Fruit fly (Drosophila melanogaster) whole organism, embryonic: ENCODE results near the gene CG18081.

Source experiments
- Atf3 ChIP-seq: fragments of 200-800 bp; sonication (Bioruptor generic); optimal IDR thresholded peaks from 3 replicates; lab custom pipeline; 2016; ENCODE audit warnings: missing biosample characterization, missing genetic modification characterization
- CG10979 ChIP-seq: fragments of 200-800 bp; sonication (Bioruptor generic); optimal IDR thresholded peaks from 2 replicates; lab custom pipeline; 2018; ENCODE audit warnings: missing biosample characterization, mild to moderate bottlenecking, missing genetic modification characterization, moderate library complexity
- CG12299 ChIP-seq: fragments of 200-800 bp; sonication (Bioruptor generic); optimal IDR thresholded peaks from 2 replicates; lab custom pipeline; 2018; ENCODE audit warnings: missing biosample characterization, mild to moderate bottlenecking, missing genetic modification characterization
- CG15601 ChIP-seq: fragments of 200-800 bp; sonication (Bioruptor generic); optimal IDR thresholded peaks from 3 replicates; lab custom pipeline; 2019; ENCODE audit warnings: missing biosample characterization, mild to moderate bottlenecking, missing genetic modification characterization, moderate library complexity
- CG1603 ChIP-seq: fragments of 200-800 bp; sonication (Bioruptor generic); optimal IDR thresholded peaks from 2 replicates; lab custom pipeline; 2019; ENCODE audit warnings: missing biosample characterization, mild to moderate bottlenecking, missing genetic modification characterization, moderate library complexity
- CG17829 ChIP-seq: fragments of 200-800 bp; optimal IDR thresholded peaks from 2 replicates; lab custom pipeline; 2019; ENCODE audit warnings: missing biosample characterization, mild to moderate bottlenecking, missing genetic modification characterization, moderate library complexity
- CG1792 ChIP-seq: fragments of 200-800 bp; sonication (Bioruptor generic); optimal IDR thresholded peaks from 2 replicates; lab custom pipeline; 2016; ENCODE audit warnings: missing biosample characterization, missing genetic modification characterization
- CG18619 ChIP-seq: fragments of 200-800 bp; sonication (Bioruptor generic); optimal IDR thresholded peaks from 3 replicates; lab custom pipeline; 2017; ENCODE audit warnings: missing biosample characterization, mild to moderate bottlenecking, missing genetic modification characterization
- CG2202 ChIP-seq: fragments of 200-800 bp; sonication (Bioruptor generic); optimal IDR thresholded peaks from 2 replicates; lab custom pipeline; 2018; ENCODE audit warnings: missing biosample characterization, mild to moderate bottlenecking, missing genetic modification characterization
- CG31224 ChIP-seq: fragments of 200-800 bp; sonication (Bioruptor generic); IDR thresholded peaks from 2 replicates; pipeline ENCODE4 v1.3.6; 2022; ENCODE audit warnings: missing biosample characterization, missing genetic modification characterization
- CG33213 ChIP-seq: fragments of 200-800 bp; sonication (Bioruptor generic); optimal IDR thresholded peaks from 3 replicates; lab custom pipeline; 2016; ENCODE audit warnings: missing biosample characterization, missing genetic modification characterization
- CG43689 ChIP-seq: fragments of 200-800 bp; sonication (Bioruptor generic); IDR thresholded peaks from 2 replicates; pipeline ENCODE4 v1.3.6; 2022; ENCODE audit warnings: missing biosample characterization, missing genetic modification characterization
- CG4854 ChIP-seq: fragments of 200-800 bp; sonication (Bioruptor generic); optimal IDR thresholded peaks from 2 replicates; lab custom pipeline; 2016; ENCODE audit warnings: missing biosample characterization, missing genetic modification characterization, inconsistent platforms
- CG6791 ChIP-seq: fragments of 200-800 bp; sonication (Bioruptor generic); IDR thresholded peaks from 3 replicates; pipeline ENCODE4 v1.3.6; 2022; ENCODE audit warnings: missing biosample characterization, missing genetic modification characterization; ENCODE audit not compliant: partially characterized antibody
- CG7745 ChIP-seq: fragments of 200-800 bp; sonication (Bioruptor generic); optimal IDR thresholded peaks from 2 replicates; lab custom pipeline; 2018; ENCODE audit warnings: missing biosample characterization, mild to moderate bottlenecking, missing genetic modification characterization, moderate library complexity
- CG8281 ChIP-seq: fragments of 200-800 bp; sonication (Bioruptor generic); optimal IDR thresholded peaks from 2 replicates; lab custom pipeline; 2018; ENCODE audit warnings: missing biosample characterization, mild to moderate bottlenecking, missing genetic modification characterization, moderate library complexity
- CG8924 ChIP-seq: fragments of 200-800 bp; optimal IDR thresholded peaks from 3 replicates; lab custom pipeline; 2019; ENCODE audit warnings: missing biosample characterization, mild to moderate bottlenecking, missing genetic modification characterization, moderate library complexity
- CG9215 ChIP-seq: fragments of 200-800 bp; sonication (Bioruptor generic); IDR thresholded peaks from 2 replicates; pipeline ENCODE4 v1.3.6; 2022; ENCODE audit warnings: missing biosample characterization, missing genetic modification characterization
- CG9437 ChIP-seq: fragments of 200-800 bp; sonication (Bioruptor generic); optimal IDR thresholded peaks from 2 replicates; lab custom pipeline; 2018; ENCODE audit warnings: missing biosample characterization, mild to moderate bottlenecking, missing genetic modification characterization
- CG9797 ChIP-seq: fragments of 200-800 bp; sonication (Bioruptor generic); optimal IDR thresholded peaks from 3 replicates; lab custom pipeline; 2018; ENCODE audit warnings: missing biosample characterization, mild to moderate bottlenecking, missing genetic modification characterization
- Dad ChIP-seq: fragments of 200-800 bp; sonication (Bioruptor generic); optimal IDR thresholded peaks from 3 replicates; lab custom pipeline; 2016; ENCODE audit warnings: missing biosample characterization, missing genetic modification characterization
- Dek ChIP-seq: fragments of 200-800 bp; sonication (Bioruptor generic); optimal IDR thresholded peaks from 3 replicates; lab custom pipeline; 2019; ENCODE audit warnings: missing biosample characterization, mild to moderate bottlenecking, missing genetic modification characterization, moderate library complexity
- Dip3 ChIP-seq: fragments of 200-800 bp; sonication (Bioruptor generic); optimal IDR thresholded peaks from 3 replicates; lab custom pipeline; 2016; ENCODE audit warnings: missing biosample characterization, missing genetic modification characterization
- Doc2 ChIP-seq: fragments of 200-800 bp; sonication (Bioruptor generic); IDR thresholded peaks from 2 replicates; pipeline ENCODE4 v1.3.6; 2022; ENCODE audit warnings: missing biosample characterization, missing genetic modification characterization
- Fer1 ChIP-seq: fragments of 200-800 bp; sonication (Bioruptor generic); optimal IDR thresholded peaks from 2 replicates; lab custom pipeline; 2017; ENCODE audit warnings: missing biosample characterization, mild to moderate bottlenecking, missing genetic modification characterization
- HLH4C ChIP-seq: fragments of 200-800 bp; sonication (Bioruptor generic); IDR thresholded peaks from 3 replicates; pipeline ENCODE4 v1.3.6; 2022; ENCODE audit warnings: missing biosample characterization, missing genetic modification characterization; ENCODE audit not compliant: partially characterized antibody
- HmgD ChIP-seq: fragments of 200-800 bp; sonication (Bioruptor generic); optimal IDR thresholded peaks from 3 replicates; lab custom pipeline; 2016; ENCODE audit warnings: missing biosample characterization, missing genetic modification characterization
- Hr51 ChIP-seq, 2 experiments: fragments of 200-800 bp; sonication (Bioruptor generic); optimal IDR thresholded peaks; 2 replicates in 1 of 2; 3 replicates in 1 of 2; lab custom pipeline; 2016 to 2018; ENCODE audit warnings: missing biosample characterization in 2 of 2, missing genetic modification characterization in 2 of 2, mild to moderate bottlenecking in 1 of 2, moderate library complexity in 1 of 2
- Nf-YC ChIP-seq: fragments of 200-800 bp; optimal IDR thresholded peaks from 3 replicates; lab custom pipeline; 2019; ENCODE audit warnings: missing biosample characterization, mild to moderate bottlenecking, missing genetic modification characterization, moderate library complexity
- NfI ChIP-seq: fragments of 200-800 bp; sonication (Bioruptor generic); optimal IDR thresholded peaks from 3 replicates; lab custom pipeline; 2018; ENCODE audit warnings: missing biosample characterization, mild to moderate bottlenecking, missing genetic modification characterization, moderate library complexity
- Oaz ChIP-seq: fragments of 200-800 bp; sonication (Bioruptor generic); IDR thresholded peaks from 2 replicates; pipeline ENCODE4 v1.3.6; 2022; ENCODE audit warnings: missing biosample characterization, missing genetic modification characterization
- Side ChIP-seq: fragments of 200-800 bp; sonication (Bioruptor generic); optimal IDR thresholded peaks from 2 replicates; lab custom pipeline; 2016; ENCODE audit warnings: missing biosample characterization, missing genetic modification characterization
- Sry-β ChIP-seq: fragments of 200-800 bp; sonication (Bioruptor generic); optimal IDR thresholded peaks from 2 replicates; lab custom pipeline; 2018; ENCODE audit warnings: missing biosample characterization, mild to moderate bottlenecking, missing genetic modification characterization, moderate library complexity
- Stat92E ChIP-seq, 3 experiments: fragments of >200 bp in 2 of 3; fragments of 200-800 bp in 1 of 3; sonication (Bioruptor generic) in 1 of 3; optimal IDR thresholded peaks; 2 replicates each; lab custom pipeline; 2017 to 2019; ENCODE audit warnings: missing biosample characterization in 3 of 3, missing genetic modification characterization in 3 of 3, mild to moderate bottlenecking in 1 of 3, moderate library complexity in 1 of 3
- al ChIP-seq: fragments of 200-800 bp; sonication (Bioruptor generic); IDR thresholded peaks from 2 replicates; pipeline ENCODE4 v1.3.6; 2022; ENCODE audit warnings: missing biosample characterization, missing genetic modification characterization
- btn ChIP-seq: fragments of 200-800 bp; sonication (Bioruptor generic); optimal IDR thresholded peaks from 2 replicates; lab custom pipeline; 2016; ENCODE audit warnings: missing biosample characterization, missing genetic modification characterization
- dm ChIP-seq: fragments of 200-800 bp; sonication (Bioruptor generic); optimal IDR thresholded peaks from 3 replicates; lab custom pipeline; 2016; ENCODE audit warnings: missing biosample characterization, missing genetic modification characterization
- dysf ChIP-seq: fragments of 200-800 bp; sonication (Bioruptor generic); IDR thresholded peaks from 3 replicates; pipeline ENCODE4 v1.3.6; 2022; ENCODE audit warnings: missing biosample characterization, missing genetic modification characterization
- emc ChIP-seq: fragments of 200-800 bp; sonication (Bioruptor generic); optimal IDR thresholded peaks from 2 replicates; lab custom pipeline; 2016; ENCODE audit warnings: missing biosample characterization, missing genetic modification characterization
- eve ChIP-seq, 2 experiments: fragments of >200 bp; optimal IDR thresholded peaks; 2 replicates each; lab custom pipeline; 2017; ENCODE audit warnings: missing biosample characterization in 2 of 2, missing genetic modification characterization in 2 of 2
- fru ChIP-seq: fragments of >200 bp; optimal IDR thresholded peaks from 2 replicates; lab custom pipeline; 2017
- grau ChIP-seq: fragments of 200-800 bp; optimal IDR thresholded peaks from 3 replicates; lab custom pipeline; 2019; ENCODE audit warnings: missing biosample characterization, mild to moderate bottlenecking, missing genetic modification characterization, moderate library complexity
- gt ChIP-seq: fragments of 200-800 bp; sonication (Bioruptor generic); IDR thresholded peaks from 2 replicates; pipeline ENCODE4 v1.3.6; 2022; ENCODE audit warnings: missing biosample characterization, missing genetic modification characterization
- jing ChIP-seq: fragments of 200-800 bp; sonication (Bioruptor generic); optimal IDR thresholded peaks from 2 replicates; lab custom pipeline; 2018; ENCODE audit warnings: missing biosample characterization, mild to moderate bottlenecking, missing genetic modification characterization
- kay ChIP-seq: fragments of 200-800 bp; sonication (Bioruptor generic); optimal IDR thresholded peaks from 2 replicates; lab custom pipeline; 2016; ENCODE audit warnings: missing biosample characterization, missing genetic modification characterization
- maf-S ChIP-seq: fragments of 200-800 bp; sonication (Bioruptor generic); optimal IDR thresholded peaks from 2 replicates; lab custom pipeline; 2016; ENCODE audit warnings: missing biosample characterization, missing genetic modification characterization
- p53 ChIP-seq: fragments of 200-800 bp; sonication (Bioruptor generic); optimal IDR thresholded peaks from 2 replicates; lab custom pipeline; 2016; ENCODE audit warnings: missing biosample characterization, missing genetic modification characterization
- ranshi ChIP-seq: fragments of 200-800 bp; sonication (Bioruptor generic); IDR thresholded peaks from 2 replicates; pipeline ENCODE4 v1.3.6; 2022; ENCODE audit warnings: missing biosample characterization, missing genetic modification characterization
- stwl ChIP-seq: fragments of 200-800 bp; sonication (Bioruptor generic); optimal IDR thresholded peaks from 3 replicates; lab custom pipeline; 2018; ENCODE audit warnings: missing biosample characterization, mild to moderate bottlenecking, missing genetic modification characterization, moderate library complexity
- trem ChIP-seq: fragments of 200-800 bp; optimal IDR thresholded peaks from 3 replicates; lab custom pipeline; 2019; ENCODE audit warnings: missing biosample characterization, mild to moderate bottlenecking, missing genetic modification characterization, moderate library complexity

Gene CG18081

DNA sequence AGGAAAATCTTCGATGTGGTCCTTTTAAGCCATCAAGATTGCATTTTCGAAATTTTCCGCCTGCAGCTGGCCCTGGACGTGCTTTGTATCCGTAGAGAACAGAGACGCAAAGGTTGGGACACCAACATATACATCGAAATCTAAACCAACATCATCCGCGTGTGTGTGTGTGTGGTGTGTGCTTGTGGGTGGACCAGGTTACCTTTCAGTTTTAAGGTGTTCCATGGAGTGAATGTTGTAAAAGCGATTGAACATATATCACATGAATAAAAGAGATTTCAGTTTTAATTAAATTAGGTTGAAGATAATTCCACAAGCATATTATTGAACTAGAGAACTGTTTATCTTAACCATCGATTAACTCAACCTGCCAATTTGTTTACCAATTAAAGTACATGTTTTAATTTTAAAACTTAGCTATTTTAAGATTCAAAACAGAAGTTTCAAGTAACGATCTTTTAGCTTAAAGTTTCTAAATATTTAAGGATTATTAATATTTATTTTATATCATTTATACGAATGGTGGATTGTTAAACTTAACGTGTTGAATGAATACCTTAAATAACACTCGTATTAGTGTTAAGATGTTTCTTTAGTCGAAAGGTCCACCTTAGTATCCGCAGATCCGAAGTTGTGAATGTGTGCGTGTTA lies 8.1 kb downstream of the CG18081 start (continued):
- TF ChIP-seq CG7745 (tag; lab: Kevin White, UChicago), result no peak
- peak; percentile 11 for TF ChIP-seq trem
- TF ChIP-seq dm (GFP tag; lab: Kevin White, UChicago), result peak; percentile 43
- peak; percentile 11 for TF ChIP-seq CG1792 (GFP tag; lab: Kevin White, UChicago)
- peak; percentile 84 for TF ChIP-seq NfI (GFP tag; lab: Kevin White, UChicago)
- no peak for TF ChIP-seq CG31224 (GFP tag; lab: Robert Waterston, UW)
- TF ChIP-seq Stat92E (GFP tag; optimal IDR thresholded peaks at IDR 0.05; lab: Kevin White, UChicago), result no peak
- no peak for TF ChIP-seq CG4854 (GFP tag; lab: Kevin White, UChicago)
- TF ChIP-seq grau (tag; lab: Kevin White, UChicago), result peak; percentile 88
- peak in 1 of 2 experiments; percentile 73 for TF ChIP-seq eve (GFP tag; optimal IDR thresholded peaks at IDR 0.05; lab: Kevin White, UChicago)
- 0 out of 2 replicates have a peak, but pooled peaks have one; percentile 43 for TF ChIP-seq Oaz (GFP tag; lab: Robert Waterston, UW)
- peak; percentile 5 to 91 for TF ChIP-seq Hr51 (GFP tag; optimal IDR thresholded peaks at IDR 0.05; lab: Kevin White, UChicago)
- no peak for TF ChIP-seq CG9797 (GFP tag; lab: Kevin White, UChicago)
- TF ChIP-seq Nf-YC (tag; lab: Kevin White, UChicago), result peak; percentile 88
- peak; percentile 27 for TF ChIP-seq emc (GFP tag; lab: Kevin White, UChicago)
- TF ChIP-seq kay (GFP tag; lab: Kevin White, UChicago), result peak; percentile 23
- TF ChIP-seq Dad (GFP tag; lab: Kevin White, UChicago), result peak; percentile 19
- no peak for TF ChIP-seq Sry-β (GFP tag; lab: Kevin White, UChicago)
- no peak for TF ChIP-seq CG33213 (GFP tag; lab: Kevin White, UChicago)
- no peak for TF ChIP-seq gt (GFP tag; lab: Robert Waterston, UW)
- TF ChIP-seq CG18619 (GFP tag; lab: Kevin White, UChicago), result peak; percentile 88
- TF ChIP-seq maf-S (GFP tag; lab: Kevin White, UChicago), result peak; percentile 54
- no peak for TF ChIP-seq CG6791 (GFP tag; lab: Robert Waterston, UW)
- TF ChIP-seq CG10979, result peak; percentile 66
- TF ChIP-seq CG9215, result no peak
- TF ChIP-seq fru (lab: Kevin White, UChicago), result no peak
- peak; percentile 53 for TF ChIP-seq CG1603 (tag; lab: Kevin White, UChicago)
- TF ChIP-seq HLH4C, result no peak; the same call in 1 of the 3 replicates
- 0 out of 2 replicates have a peak, but pooled peaks have one; percentile 50 for TF ChIP-seq ranshi (GFP tag; lab: Robert Waterston, UW)
- peak; percentile 76 for TF ChIP-seq Dek
- peak; percentile 75 for TF ChIP-seq CG15601 (tag; lab: Kevin White, UChicago)
- TF ChIP-seq al (GFP tag; lab: Robert Waterston, UW), result peak; percentile 43; the same call in 1 of the 2 replicates
- TF ChIP-seq CG2202 (tag; lab: Kevin White, UChicago), result no peak
- peak; percentile 89 for TF ChIP-seq CG8924
- TF ChIP-seq Doc2 (GFP tag; lab: Robert Waterston, UW), result no peak
- TF ChIP-seq dysf (GFP tag; lab: Robert Waterston, UW), result peak; percentile 69; the same call in 1 of the 3 replicates
- TF ChIP-seq Fer1 (GFP tag; lab: Kevin White, UChicago), result peak; percentile 93
- TF ChIP-seq btn (GFP tag; lab: Kevin White, UChicago), result no peak
- TF ChIP-seq Dip3 (GFP tag; lab: Kevin White, UChicago), result peak; percentile 34
- peak; percentile 79 for TF ChIP-seq CG17829
- no peak for TF ChIP-seq CG8281 (tag; lab: Kevin White, UChicago)
- TF ChIP-seq jing (GFP tag; lab: Kevin White, UChicago), result no peak
- peak; percentile 7 for TF ChIP-seq Atf3 (GFP tag; lab: Kevin White, UChicago)
- peak; percentile 3 for TF ChIP-seq p53 (GFP tag; lab: Kevin White, UChicago)
- TF ChIP-seq CG43689 (GFP tag; lab: Robert Waterston, UW), result no peak
- TF ChIP-seq CG12299, result peak; percentile 87
- TF ChIP-seq Side (GFP tag; lab: Kevin White, UChicago), result peak; percentile 35
- peak; percentile 29 for TF ChIP-seq CG9437 (GFP tag; lab: Kevin White, UChicago)
- TF ChIP-seq HmgD (GFP tag; lab: Kevin White, UChicago), result peak; percentile 39
- no peak for TF ChIP-seq stwl
